Worm (Caenorhabditis elegans) whole organism, late embryonic: ENCODE data around the gene srbc-63.

Source experiments
- C08G9.2 ChIP-seq: sonication (generic microtip); optimal IDR thresholded peaks from 2 replicates; lab custom pipeline; 2016; ENCODE audit warnings: mild to moderate bottlenecking, missing genetic modification characterization, moderate library complexity, missing compliant biosample characterization
- C38D4.7 ChIP-seq: fragments of 200-800 bp; sonication (Bioruptor generic); optimal IDR thresholded peaks from 2 replicates; lab custom pipeline; 2018; ENCODE audit warnings: mild to moderate bottlenecking, missing genetic modification characterization, moderate library complexity, missing compliant biosample characterization
- T23F11.4 ChIP-seq: fragments of 200-800 bp; sonication (Bioruptor generic); optimal IDR thresholded peaks from 2 replicates; lab custom pipeline; 2018; ENCODE audit warnings: mild to moderate bottlenecking, missing genetic modification characterization, missing compliant biosample characterization
- Y22D7AL.16 ChIP-seq: sonication (generic microtip); optimal IDR thresholded peaks from 2 replicates; lab custom pipeline; 2016; ENCODE audit warnings: missing genetic modification characterization, missing compliant biosample characterization
- ama-1 ChIP-seq: fragments of 150-350 bp; optimal IDR thresholded peaks from 2 replicates; lab custom pipeline; 2014
- ceh-14 ChIP-seq: sonication (generic microtip); optimal IDR thresholded peaks from 2 replicates; lab custom pipeline; 2016; ENCODE audit warnings: missing genotype, missing genetic modification characterization, missing compliant biosample characterization
- ceh-18 ChIP-seq: sonication (generic microtip); optimal IDR thresholded peaks from 2 replicates; lab custom pipeline; 2016; ENCODE audit warnings: missing genetic modification characterization, missing compliant biosample characterization
- ceh-19 ChIP-seq: fragments of 200-800 bp; sonication (Bioruptor generic); optimal IDR thresholded peaks from 2 replicates; lab custom pipeline; 2018; ENCODE audit warnings: mild to moderate bottlenecking, missing genetic modification characterization, missing compliant biosample characterization
- ceh-2 ChIP-seq: sonication (generic microtip); optimal IDR thresholded peaks from 2 replicates; lab custom pipeline; 2016; ENCODE audit warnings: missing genotype, missing genetic modification characterization, missing compliant biosample characterization
- ceh-30 ChIP-seq: fragments of 150-350 bp; optimal IDR thresholded peaks from 2 replicates; lab custom pipeline; 2014; ENCODE audit warnings: missing biosample characterization, missing genetic modification characterization
- ceh-45 ChIP-seq: fragments of 200-800 bp; sonication (Bioruptor generic); IDR thresholded peaks from 2 replicates; pipeline ENCODE4 v1.3.6; 2022; ENCODE audit warnings: missing genetic modification reagents, missing genetic modification characterization, missing compliant biosample characterization
- ceh-48 ChIP-seq: sonication (generic microtip); optimal IDR thresholded peaks from 2 replicates; lab custom pipeline; 2016; ENCODE audit warnings: missing genetic modification characterization, inconsistent platforms, missing compliant biosample characterization
- ceh-9 ChIP-seq: sonication (generic microtip); optimal IDR thresholded peaks from 2 replicates; lab custom pipeline; 2016; ENCODE audit warnings: mild to moderate bottlenecking, missing genetic modification characterization, inconsistent platforms, missing compliant biosample characterization
- che-1 ChIP-seq: sonication (generic microtip); optimal IDR thresholded peaks from 2 replicates; lab custom pipeline; 2016; ENCODE audit warnings: mild to moderate bottlenecking, missing genetic modification characterization, missing compliant biosample characterization
- dve-1 ChIP-seq: sonication (generic microtip); optimal IDR thresholded peaks from 2 replicates; lab custom pipeline; 2017; ENCODE audit warnings: antibody characterized with exemption, mild to moderate bottlenecking, missing genetic modification characterization, missing compliant biosample characterization
- elt-2 ChIP-seq: sonication (generic microtip); optimal IDR thresholded peaks from 2 replicates; lab custom pipeline; 2016; ENCODE audit warnings: missing genetic modification reagents, missing genetic modification characterization, missing compliant biosample characterization
- ets-4 ChIP-seq: sonication (generic microtip); optimal IDR thresholded peaks from 2 replicates; lab custom pipeline; 2016; ENCODE audit warnings: missing genetic modification characterization, missing compliant biosample characterization
- fax-1 ChIP-seq: sonication (generic microtip); optimal IDR thresholded peaks from 2 replicates; lab custom pipeline; 2016; ENCODE audit warnings: missing genotype, missing genetic modification characterization, missing compliant biosample characterization
- fkh-10 ChIP-seq: fragments of 150-350 bp; optimal IDR thresholded peaks from 2 replicates; lab custom pipeline; 2014; ENCODE audit warnings: missing biosample characterization, missing genetic modification reagents, missing genetic modification characterization
- gmeb-2 ChIP-seq: sonication (generic microtip); optimal IDR thresholded peaks from 2 replicates; lab custom pipeline; 2016; ENCODE audit warnings: missing genetic modification characterization, inconsistent platforms, missing compliant biosample characterization
- hlh-13 ChIP-seq: fragments of 200-800 bp; sonication (Bioruptor generic); optimal IDR thresholded peaks from 2 replicates; lab custom pipeline; 2018; ENCODE audit warnings: mild to moderate bottlenecking, missing genetic modification characterization, missing compliant biosample characterization
- hlh-15 ChIP-seq: sonication (generic microtip); optimal IDR thresholded peaks from 2 replicates; lab custom pipeline; 2016; ENCODE audit warnings: missing genetic modification characterization, missing compliant biosample characterization
- hlh-30 ChIP-seq: sonication (generic microtip); optimal IDR thresholded peaks from 2 replicates; lab custom pipeline; 2017; ENCODE audit warnings: antibody characterized with exemption, missing genetic modification characterization, missing compliant biosample characterization; ENCODE audit not compliant: insufficient read depth
- hlh-8 ChIP-seq: sonication (generic microtip); optimal IDR thresholded peaks from 2 replicates; lab custom pipeline; 2016; ENCODE audit warnings: missing genotype, missing genetic modification characterization, missing compliant biosample characterization
- lin-11 ChIP-seq: fragments of 200-800 bp; sonication (Bioruptor generic); optimal IDR thresholded peaks from 2 replicates; lab custom pipeline; 2018; ENCODE audit warnings: mild to moderate bottlenecking, missing genetic modification characterization, missing compliant biosample characterization
- mec-3 ChIP-seq: sonication (generic microtip); optimal IDR thresholded peaks from 2 replicates; lab custom pipeline; 2016; ENCODE audit warnings: borderline replicate concordance, missing genetic modification characterization, missing compliant biosample characterization
- nhr-232 ChIP-seq: sonication (generic microtip); optimal IDR thresholded peaks from 2 replicates; lab custom pipeline; 2016; ENCODE audit warnings: missing genetic modification characterization, missing compliant biosample characterization
- pat-9 ChIP-seq: fragments of 200-800 bp; sonication (Bioruptor generic); optimal IDR thresholded peaks from 2 replicates; lab custom pipeline; 2018; ENCODE audit warnings: mild to moderate bottlenecking, missing genetic modification characterization, moderate library complexity, missing compliant biosample characterization
- pha-4 ChIP-seq: fragments of 150-350 bp; optimal IDR thresholded peaks from 2 replicates; lab custom pipeline; 2018; ENCODE audit warnings: missing biosample characterization, missing genetic modification reagents, missing genetic modification characterization
- pqm-1 ChIP-seq: sonication (generic microtip); optimal IDR thresholded peaks from 2 replicates; lab custom pipeline; 2016; ENCODE audit warnings: missing genetic modification characterization, missing compliant biosample characterization
- pros-1 ChIP-seq: fragments of 150-350 bp; optimal IDR thresholded peaks from 2 replicates; lab custom pipeline; 2014; ENCODE audit warnings: missing biosample characterization, missing genetic modification reagents, missing genetic modification characterization
- ref-2 ChIP-seq: sonication (generic microtip); optimal IDR thresholded peaks from 2 replicates; lab custom pipeline; 2016; ENCODE audit warnings: missing genetic modification characterization, missing compliant biosample characterization
- rnt-1 ChIP-seq: sonication (generic microtip); optimal IDR thresholded peaks from 2 replicates; lab custom pipeline; 2016; ENCODE audit warnings: missing genetic modification characterization, missing compliant biosample characterization
- sdc-2 ChIP-seq: sonication (generic microtip); optimal IDR thresholded peaks from 2 replicates; lab custom pipeline; 2016; ENCODE audit warnings: missing genotype, missing genetic modification characterization, missing compliant biosample characterization
- sox-4 ChIP-seq: sonication (generic microtip); optimal IDR thresholded peaks from 2 replicates; lab custom pipeline; 2017; ENCODE audit warnings: mild to moderate bottlenecking, missing genetic modification characterization, inconsistent platforms, missing compliant biosample characterization
- syd-9 ChIP-seq: sonication (generic microtip); optimal IDR thresholded peaks from 2 replicates; lab custom pipeline; 2016; ENCODE audit warnings: mild to moderate bottlenecking, missing genetic modification characterization, moderate library complexity, missing compliant biosample characterization
- tbx-2 ChIP-seq: sonication (generic microtip); optimal IDR thresholded peaks from 2 replicates; lab custom pipeline; 2016; ENCODE audit warnings: missing genetic modification characterization, missing compliant biosample characterization
- unc-3 ChIP-seq, 2 experiments: fragments of 200-800 bp in 1 of 2; sonication (Bioruptor generic) in 1 of 2; sonication (generic microtip) in 1 of 2; conservative IDR thresholded peaks in 1 of 2; optimal IDR thresholded peaks in 1 of 2; 2 replicates each; pipeline versions ENCODE4 v1.3.6 to Lab custom; 2016 to 2022; ENCODE audit warnings: missing compliant biosample characterization in 2 of 2, missing genetic modification characterization in 2 of 2, missing genetic modification reagents in 1 of 2
- unc-55 ChIP-seq: sonication (generic microtip); optimal IDR thresholded peaks from 2 replicates; lab custom pipeline; 2017; ENCODE audit warnings: missing biosample characterization, missing genetic modification reagents, missing genetic modification characterization
- unc-86 ChIP-seq: sonication (generic microtip); optimal IDR thresholded peaks from 2 replicates; lab custom pipeline; 2016; ENCODE audit warnings: missing genetic modification characterization, missing compliant biosample characterization
- zip-5 ChIP-seq: sonication (generic microtip); optimal IDR thresholded peaks from 2 replicates; lab custom pipeline; 2016; ENCODE audit warnings: missing genetic modification characterization, missing compliant biosample characterization
- ztf-16 ChIP-seq: sonication (generic microtip); optimal IDR thresholded peaks from 2 replicates; lab custom pipeline; 2017; ENCODE audit warnings: missing genetic modification characterization, missing compliant biosample characterization

The srbc-63 gene

DNA sequence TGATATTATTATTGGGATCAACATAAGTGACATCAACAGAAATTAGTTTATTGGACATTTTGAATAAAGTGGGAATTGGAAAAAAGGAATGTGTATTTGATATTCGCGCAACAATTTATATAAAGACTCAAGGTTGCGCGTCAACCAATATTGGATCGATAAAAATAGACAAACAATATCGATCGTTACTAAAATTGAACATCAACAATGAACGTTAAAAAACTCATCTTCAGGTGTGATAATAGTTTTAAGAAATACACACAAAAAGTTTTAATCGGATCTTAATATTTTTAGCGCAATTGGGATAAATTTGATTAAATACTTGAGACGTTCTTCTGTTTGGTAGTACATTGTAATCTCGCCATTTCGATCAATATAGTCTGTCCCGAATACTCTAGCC, 11.1 kb upstream of the srbc-63 start, which contains the start of gene fbxa-104:
TSS of gene fbxa-104 (minus strand) at position 83 of the 400 bp plus-strand sequence.
- TF ChIP-seq mec-3 (no peak), sox-4 (no peak), unc-3 (GFP tag; conservative IDR thresholded peaks at IDR 0.05; lab: Robert Waterston, UW) (no peak), unc-3 (tag; optimal IDR thresholded peaks at IDR 0.05; lab: Kevin White, UChicago) (no peak), ceh-30 (tag; lab: Kevin White, UChicago) (no peak), hlh-30 (tag; lab: Kevin White, UChicago) (no peak), hlh-8 (tag; lab: Kevin White, UChicago) (no peak), fkh-10 (GFP tag; lab: Kevin White, UChicago) (no peak), ref-2 (tag; lab: Kevin White, UChicago) (no peak), ama-1 (no peak), syd-9 (tag; lab: Kevin White, UChicago) (no peak), ets-4 (no peak), gmeb-2 (tag; lab: Kevin White, UChicago) (no peak), dve-1 (tag; lab: Kevin White, UChicago) (no peak), lin-11 (no peak), hlh-13 (GFP tag; lab: Kevin White, UChicago) (no peak), fax-1 (no peak), pqm-1 (tag; lab: Kevin White, UChicago) (no peak), nhr-232 (no peak), T23F11.4 (no peak)

DNA sequence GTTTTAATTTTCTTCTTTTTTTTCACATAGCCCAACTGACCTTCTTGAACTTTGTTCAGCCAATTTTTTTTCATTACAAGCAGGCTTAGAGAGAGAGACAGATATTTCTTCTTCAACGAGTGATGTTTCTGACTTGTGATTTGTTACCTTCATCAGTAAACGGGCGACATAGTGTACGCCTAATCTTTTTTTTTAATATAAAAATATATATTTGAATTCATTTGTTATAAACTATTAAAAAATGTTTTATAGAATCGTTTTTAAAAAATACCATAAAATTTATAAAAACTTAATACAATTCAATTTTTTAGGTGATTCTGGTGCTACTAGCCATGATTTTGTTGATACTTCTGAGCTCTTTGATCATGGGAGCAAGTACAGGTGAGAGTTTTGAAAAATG, 5.3 kb upstream of the srbc-63 start, which contains the start of gene T06E6.10:
TSS of gene T06E6.10 (plus strand) at position 301 of the 400 bp plus-strand sequence.
- TF ChIP-seq lin-11: no peak
- TF ChIP-seq pha-4: no peak
- TF ChIP-seq pros-1 (tag; lab: Kevin White, UChicago): no peak
- TF ChIP-seq dve-1 (tag; lab: Kevin White, UChicago): no peak
- no peak for TF ChIP-seq pat-9 (tag; lab: Kevin White, UChicago)
- TF ChIP-seq ets-4: no peak
- TF ChIP-seq ceh-14 (tag; lab: Kevin White, UChicago): no peak
- no peak for TF ChIP-seq zip-5 (tag; lab: Kevin White, UChicago)
- no peak for TF ChIP-seq tbx-2 (tag; lab: Kevin White, UChicago)
- TF ChIP-seq ceh-2: no peak
- no peak for TF ChIP-seq ama-1
- TF ChIP-seq C38D4.7: no peak
- no peak for TF ChIP-seq ceh-18 (tag; lab: Kevin White, UChicago)
- TF ChIP-seq hlh-15 (tag; lab: Kevin White, UChicago): no peak
- TF ChIP-seq unc-86: no peak

DNA sequence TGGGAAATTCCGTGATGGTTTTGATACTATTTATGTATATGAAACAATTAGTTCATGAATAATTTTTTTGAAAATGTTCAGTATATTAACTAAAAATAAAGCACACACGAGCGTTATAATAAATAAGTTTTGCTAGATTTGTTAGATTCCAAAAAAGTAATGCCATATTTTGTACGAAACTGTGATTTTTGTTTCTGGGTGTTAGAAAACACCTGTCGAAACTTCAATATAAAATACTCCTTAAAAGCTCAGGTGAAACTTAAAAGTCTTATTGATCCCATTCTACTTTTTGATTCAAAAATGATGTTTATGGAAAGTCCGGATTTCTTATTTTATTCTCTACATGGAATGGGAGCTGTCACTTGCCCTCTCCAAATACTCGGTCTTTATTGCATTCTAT, 3.4 kb upstream of the srbc-63 start, which contains the start of gene srh-265:
TSS of gene srh-265 (plus strand) at position 301 of the 400 bp plus-strand sequence.
- TF ChIP-seq sox-4 (no peak), fkh-10 (GFP tag; lab: Kevin White, UChicago) (no peak), hlh-8 (tag; lab: Kevin White, UChicago) (no peak), rnt-1 (no peak)
- TF ChIP-seq, all 69 proteins: peak for 0

DNA sequence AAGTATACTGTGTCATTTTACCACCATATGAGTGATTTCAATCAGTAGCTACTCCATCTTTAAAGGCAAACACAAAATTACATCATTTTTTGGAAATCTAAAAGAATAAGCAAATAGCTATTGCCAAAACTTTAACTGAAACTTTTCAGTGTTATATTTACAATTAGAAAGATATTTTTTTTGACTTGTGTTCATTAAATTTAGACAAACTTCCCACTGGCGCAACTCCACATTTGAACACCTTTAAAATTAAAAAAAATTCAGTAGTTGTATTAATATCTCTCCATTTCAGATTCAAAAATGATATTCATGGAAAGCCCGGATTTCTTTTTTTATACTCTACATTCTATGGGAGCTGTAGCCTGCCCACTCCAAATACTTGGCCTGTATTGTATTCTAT, 1.3 kb upstream of the srbc-63 start, which contains the start of gene srh-264:
TSS of gene srh-264 (plus strand) at position 301 of the 400 bp plus-strand sequence.
- TF ChIP-seq ceh-19 (GFP tag; lab: Kevin White, UChicago): no peak
- TF ChIP-seq fax-1: no peak
- no peak for TF ChIP-seq ztf-16 (tag; lab: Kevin White, UChicago)
- TF ChIP-seq pros-1 (tag; lab: Kevin White, UChicago): no peak
- no peak for TF ChIP-seq elt-2 (tag; lab: Kevin White, UChicago)
- no peak for TF ChIP-seq syd-9 (tag; lab: Kevin White, UChicago)
- no peak for TF ChIP-seq C08G9.2 (tag; lab: Kevin White, UChicago)
- no peak for TF ChIP-seq che-1
- no peak for TF ChIP-seq ceh-9
- no peak for TF ChIP-seq C38D4.7
- TF ChIP-seq ceh-48 (tag; lab: Kevin White, UChicago): no peak
- TF ChIP-seq unc-55 (GFP tag; lab: Kevin White, UChicago): no peak
- no peak for TF ChIP-seq ceh-45 (GFP tag; lab: Robert Waterston, UW)
- no peak for TF ChIP-seq Y22D7AL.16 (tag; lab: Kevin White, UChicago)
- no peak for TF ChIP-seq sdc-2 (tag; lab: Kevin White, UChicago)
